Worm (Caenorhabditis elegans): ENCODE data around the gene C29F7.10.

C29F7.10 gene

DNA sequence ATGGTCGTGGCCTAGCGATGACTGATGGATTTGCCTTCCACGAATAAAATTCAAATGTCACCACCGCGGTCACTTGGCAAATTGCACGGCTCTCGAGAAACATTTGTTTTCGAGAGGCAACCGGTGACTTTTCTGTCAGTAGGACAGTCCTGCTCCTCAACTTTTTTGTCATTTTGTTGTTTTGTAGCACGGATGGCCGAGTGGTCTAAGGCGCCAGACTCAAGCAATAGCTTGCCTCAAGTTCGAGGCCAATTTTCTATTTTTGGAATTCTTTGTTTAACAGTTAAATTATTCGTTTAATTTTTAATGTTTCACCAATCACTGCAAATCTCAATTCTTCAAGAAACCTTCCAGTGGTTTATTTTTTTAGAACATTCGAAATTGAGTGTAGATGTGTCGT, 13.0 kb upstream of the C29F7.10 start:
- TF ChIP-seq efl-1 (optimal IDR thresholded peaks at IDR 0.05): no peak
- TF ChIP-seq efl-1 (GFP tag; optimal IDR thresholded peaks at IDR 0.05 in 1 of 2): no peak

DNA sequence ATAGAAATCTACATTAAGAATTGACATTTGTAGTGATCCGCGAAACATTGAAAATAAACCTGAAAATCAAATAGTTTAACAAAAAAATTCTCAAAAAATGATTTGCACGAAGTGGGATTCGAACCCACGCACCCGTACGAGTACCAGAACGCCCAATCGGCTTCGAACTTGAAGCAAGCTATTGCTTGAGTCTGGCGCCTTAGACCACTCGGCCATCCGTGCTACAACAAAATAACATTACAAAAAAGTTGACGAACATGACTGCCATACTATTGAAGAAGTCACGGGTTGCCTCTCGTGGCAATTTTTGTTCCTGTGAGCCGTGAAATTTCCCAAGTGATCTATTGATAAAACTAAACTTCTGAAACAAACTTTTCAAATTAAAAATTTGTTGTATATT, 12.0 kb upstream of the C29F7.10 start:
- TF ChIP-seq zag-1 (tag; optimal IDR thresholded peaks at IDR 0.05) (no peak), ceh-88 (GFP tag; IDR thresholded peaks at IDR 0.05) (no peak), blmp-1 (tag; optimal IDR thresholded peaks at IDR 0.05) (no peak), fkh-8 (tag; optimal IDR thresholded peaks at IDR 0.05) (no peak), jun-1 (tag; optimal IDR thresholded peaks at IDR 0.05) (no peak), unc-86 (tag; optimal IDR thresholded peaks at IDR 0.05) (no peak), skn-1 (tag; optimal IDR thresholded peaks at IDR 0.05) (no peak), lin-13 (GFP tag; optimal IDR thresholded peaks at IDR 0.05) (no peak), snu-23 (GFP tag; optimal IDR thresholded peaks at IDR 0.05) (no peak), pax-3 (tag; optimal IDR thresholded peaks at IDR 0.05) (no peak), ceh-90 (tag; optimal IDR thresholded peaks at IDR 0.05) (no peak), nhr-28 (tag; optimal IDR thresholded peaks at IDR 0.05) (no peak), dsc-1 (tag; optimal IDR thresholded peaks at IDR 0.05) (no peak), nhr-90 (tag; optimal IDR thresholded peaks at IDR 0.05; ENCODE audit: poor library complexity) (no peak)

DNA sequence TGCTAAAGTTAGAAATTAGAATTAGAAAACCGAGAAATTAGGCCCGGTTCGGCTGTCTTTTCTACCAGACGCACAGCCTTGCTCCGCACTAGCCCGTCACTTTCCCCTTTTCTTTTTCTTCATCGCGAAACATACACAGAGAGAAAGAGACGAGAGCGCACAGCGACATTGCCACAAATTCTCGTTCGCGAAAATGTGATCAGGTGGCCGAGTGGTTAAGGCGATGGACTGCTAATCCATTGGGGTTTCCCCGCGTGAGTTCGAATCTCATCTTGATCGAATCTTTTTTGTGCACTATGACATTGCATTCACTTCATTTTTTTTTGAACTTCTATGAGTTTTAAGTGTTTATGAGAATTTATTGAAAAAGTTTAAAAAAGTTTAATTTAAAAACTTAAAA, 11.2 kb upstream of the C29F7.10 start:
- TF ChIP-seq lin-15B (tag; optimal IDR thresholded peaks at IDR 0.05) (no peak), nhr-77 (tag; optimal IDR thresholded peaks at IDR 0.05) (peak; percentile 29), efl-1 (optimal IDR thresholded peaks at IDR 0.05) (no peak), efl-1 (GFP tag; optimal IDR thresholded peaks at IDR 0.05 in 1 of 2) (peak in 1 of 2 experiments; percentile 41), alr-1 (tag; optimal IDR thresholded peaks at IDR 0.05; ENCODE audit: borderline replicate concordance) (no peak), hlh-17 (GFP tag; optimal IDR thresholded peaks at IDR 0.05; ENCODE audit: borderline replicate concordance) (no peak), lin-35 (GFP tag; optimal IDR thresholded peaks at IDR 0.05) (peak in 1 of 2 experiments; percentile 45), ces-1 (GFP tag; optimal IDR thresholded peaks at IDR 0.05) (no peak), unc-98 (GFP tag; IDR thresholded peaks at IDR 0.05) (no peak), dsc-1 (tag; optimal IDR thresholded peaks at IDR 0.05) (peak; percentile 81), pax-3 (tag; optimal IDR thresholded peaks at IDR 0.05) (no peak), pag-3 (tag; optimal IDR thresholded peaks at IDR 0.05; ENCODE audit: borderline replicate concordance, insufficient read depth) (no peak), nhr-12 (tag; optimal IDR thresholded peaks at IDR 0.05) (no peak), ama-1 (optimal IDR thresholded peaks at IDR 0.05) (no peak), aly-2 (tag; optimal IDR thresholded peaks at IDR 0.05) (no peak), unc-30 (tag; optimal IDR thresholded peaks at IDR 0.05) (no peak), hlh-4 (tag; optimal IDR thresholded peaks at IDR 0.05) (no peak), nhr-19 (GFP tag; conservative IDR thresholded peaks at IDR 0.05) (peak; percentile 50), zag-1 (tag; optimal IDR thresholded peaks at IDR 0.05) (no peak), pqm-1 (tag; optimal IDR thresholded peaks at IDR 0.05) (no peak), fkh-8 (tag; optimal IDR thresholded peaks at IDR 0.05) (peak; percentile 47), ceh-8 (GFP tag; optimal IDR thresholded peaks at IDR 0.05) (no peak), nhr-84 (tag; optimal IDR thresholded peaks at IDR 0.05) (no peak), lin-14 (GFP tag; optimal IDR thresholded peaks at IDR 0.05) (peak; percentile 25), ets-5 (GFP tag; IDR thresholded peaks at IDR 0.05) (no peak), lin-39 (tag; optimal IDR thresholded peaks at IDR 0.05) (no peak), rnt-1 (tag; optimal IDR thresholded peaks at IDR 0.05) (peak; percentile 59), mab-9 (GFP tag; IDR thresholded peaks at IDR 0.05) (no peak), sup-37 (GFP tag; optimal IDR thresholded peaks at IDR 0.05) (no peak), efl-3 (GFP tag; optimal IDR thresholded peaks at IDR 0.05) (no peak), ceh-82 (tag; optimal IDR thresholded peaks at IDR 0.05) (peak; percentile 9 to 48 (median 45)), mep-1 (tag; optimal IDR thresholded peaks at IDR 0.05) (peak; percentile 35), blmp-1 (tag; optimal IDR thresholded peaks at IDR 0.05) (no peak), ceh-90 (tag; optimal IDR thresholded peaks at IDR 0.05) (no peak), jun-1 (tag; optimal IDR thresholded peaks at IDR 0.05) (peak; percentile 57), lir-3 (tag; optimal IDR thresholded peaks at IDR 0.05; ENCODE audit: poor library complexity) (no peak), F16B12.6 (tag; optimal IDR thresholded peaks at IDR 0.05) (no peak), tlp-1 (tag; optimal IDR thresholded peaks at IDR 0.05) (no peak), dpl-1 (GFP tag; optimal IDR thresholded peaks at IDR 0.05) (no peak), vab-15 (tag; optimal IDR thresholded peaks at IDR 0.05) (no peak), isw-1 (GFP tag; IDR thresholded peaks at IDR 0.05) (peak; percentile 11; the same call in 1 of the 2 replicates), swsn-7 (tag; optimal IDR thresholded peaks at IDR 0.05) (peak; percentile 24)

Data from whole organism, L1 larva.